Worm (Caenorhabditis elegans) whole organism, L1 larva: ENCODE measurements around the gene spp-4.

Source experiments
- C34B4.2 ChIP-seq: sonication (generic microtip); optimal IDR thresholded peaks from 2 replicates; lab custom pipeline; 2017; ENCODE audit warnings: mild to moderate bottlenecking, missing genetic modification characterization, missing compliant biosample characterization
- aha-1 ChIP-seq: fragments of 150-350 bp; optimal IDR thresholded peaks from 2 replicates; lab custom pipeline; 2014; ENCODE audit warnings: missing biosample characterization, missing genetic modification characterization
- ama-1 ChIP-seq: fragments of 150-350 bp; optimal IDR thresholded peaks from 2 replicates; lab custom pipeline; 2014
- blmp-1 ChIP-seq: fragments of 150-350 bp; optimal IDR thresholded peaks from 2 replicates; lab custom pipeline; 2014; ENCODE audit warnings: missing biosample characterization, missing genetic modification characterization
- ceh-8 ChIP-seq: fragments of 200-800 bp; sonication (Bioruptor generic); optimal IDR thresholded peaks from 2 replicates; lab custom pipeline; 2018; ENCODE audit warnings: mild to moderate bottlenecking, missing genetic modification characterization, moderate library complexity, missing compliant biosample characterization
- ceh-82 ChIP-seq, 3 experiments: fragments of 150-350 bp in 1 of 3; sonication (generic microtip) in 2 of 3; optimal IDR thresholded peaks; 2 replicates each; lab custom pipeline; 2014 to 2017; ENCODE audit warnings: missing biosample characterization in 3 of 3, missing genetic modification characterization in 3 of 3
- ces-1 ChIP-seq: fragments of 150-350 bp; optimal IDR thresholded peaks from 2 replicates; lab custom pipeline; 2014; ENCODE audit warnings: missing biosample characterization, missing genetic modification reagents, missing genetic modification characterization
- dpl-1 ChIP-seq, 3 experiments: fragments of 150-350 bp in 2 of 3; sonication (generic microtip) in 1 of 3; optimal IDR thresholded peaks; 2 replicates each; lab custom pipeline; 2014 to 2017; ENCODE audit warnings: missing biosample characterization in 3 of 3, missing genetic modification characterization in 3 of 3, missing genetic modification reagents in 3 of 3
- elt-3 ChIP-seq, 6 experiments: fragments of 150-350 bp in 1 of 6; sonication (generic microtip); optimal IDR thresholded peaks; 2 replicates each; lab custom pipeline; 2017 to 2018; ENCODE audit warnings: missing biosample characterization in 6 of 6, missing genetic modification characterization in 6 of 6, inconsistent platforms in 1 of 6
- ets-5 ChIP-seq: fragments of 200-800 bp; sonication (Bioruptor generic); IDR thresholded peaks from 2 replicates; pipeline ENCODE4 v1.3.6; 2022; ENCODE audit warnings: missing genetic modification characterization, missing compliant biosample characterization
- fkh-8 ChIP-seq: sonication (generic microtip); optimal IDR thresholded peaks from 2 replicates; lab custom pipeline; 2016; ENCODE audit warnings: mild to moderate bottlenecking, missing genetic modification characterization, missing compliant biosample characterization
- fos-1 ChIP-seq: fragments of 150-350 bp; optimal IDR thresholded peaks from 2 replicates; lab custom pipeline; 2014; ENCODE audit warnings: missing biosample characterization, missing genetic modification characterization
- grh-1 ChIP-seq: fragments of 200-800 bp; sonication (Bioruptor generic); IDR thresholded peaks from 2 replicates; pipeline ENCODE4 v1.3.6; 2022; ENCODE audit warnings: missing genetic modification reagents, missing genetic modification characterization, missing compliant biosample characterization
- irx-1 ChIP-seq: sonication (generic microtip); optimal IDR thresholded peaks from 2 replicates; lab custom pipeline; 2016; ENCODE audit warnings: missing genetic modification characterization, missing compliant biosample characterization
- jun-1 ChIP-seq: fragments of 150-350 bp; optimal IDR thresholded peaks from 2 replicates; lab custom pipeline; 2014; ENCODE audit warnings: missing biosample characterization, missing genetic modification reagents, missing genetic modification characterization
- lin-14 ChIP-seq: fragments of 200-800 bp; sonication (Bioruptor generic); optimal IDR thresholded peaks from 2 replicates; lab custom pipeline; 2018; ENCODE audit warnings: mild to moderate bottlenecking, missing genetic modification characterization, moderate library complexity, missing compliant biosample characterization
- lin-15B ChIP-seq: fragments of 150-350 bp; sonication (generic microtip); optimal IDR thresholded peaks from 3 replicates; lab custom pipeline; 2014; ENCODE audit warnings: missing biosample characterization, missing genetic modification characterization
- lin-35 ChIP-seq, 2 experiments: fragments of 150-350 bp; optimal IDR thresholded peaks; 2 replicates each; lab custom pipeline; 2014; ENCODE audit warnings: missing biosample characterization in 2 of 2, missing genetic modification characterization in 2 of 2, missing genetic modification reagents in 2 of 2
- nhr-11 ChIP-seq: fragments of 150-350 bp; optimal IDR thresholded peaks from 2 replicates; lab custom pipeline; 2014; ENCODE audit warnings: missing biosample characterization, missing genetic modification characterization
- nhr-237 ChIP-seq: fragments of 150-350 bp; optimal IDR thresholded peaks from 2 replicates; lab custom pipeline; 2014; ENCODE audit warnings: missing biosample characterization, missing genetic modification characterization
- nhr-47 ChIP-seq: sonication (generic microtip); optimal IDR thresholded peaks from 2 replicates; lab custom pipeline; 2016; ENCODE audit warnings: mild to moderate bottlenecking, missing genetic modification characterization, moderate library complexity, missing compliant biosample characterization
- nhr-71 ChIP-seq: sonication (generic microtip); optimal IDR thresholded peaks from 2 replicates; lab custom pipeline; 2016; ENCODE audit warnings: mild to moderate bottlenecking, missing genetic modification characterization, moderate library complexity, missing compliant biosample characterization
- nhr-84 ChIP-seq: sonication (generic microtip); optimal IDR thresholded peaks from 2 replicates; lab custom pipeline; 2017; ENCODE audit warnings: missing biosample characterization, missing genetic modification characterization
- nhr-85 ChIP-seq: sonication (generic microtip); peaks from one replicate; lab custom pipeline; 2016; ENCODE audit warnings: missing genetic modification characterization, inconsistent platforms, missing compliant biosample characterization
- skn-1 ChIP-seq: fragments of 150-350 bp; optimal IDR thresholded peaks from 2 replicates; lab custom pipeline; 2014; ENCODE audit warnings: missing biosample characterization, missing genetic modification characterization
- snpc-4 ChIP-seq: fragments of 150-350 bp; optimal IDR thresholded peaks from 2 replicates; lab custom pipeline; 2014; ENCODE audit warnings: missing biosample characterization, missing genetic modification characterization
- snu-23 ChIP-seq: sonication (generic microtip); optimal IDR thresholded peaks from 2 replicates; lab custom pipeline; 2016; ENCODE audit warnings: missing genetic modification characterization, missing compliant biosample characterization
- sox-4 ChIP-seq: sonication (generic microtip); optimal IDR thresholded peaks from 2 replicates; lab custom pipeline; 2016; ENCODE audit warnings: missing genetic modification characterization, missing compliant biosample characterization
- sptf-1 ChIP-seq: fragments of 150-350 bp; optimal IDR thresholded peaks from 2 replicates; lab custom pipeline; 2014; ENCODE audit warnings: missing biosample characterization, missing genetic modification characterization
- swsn-7 ChIP-seq: sonication (generic microtip); optimal IDR thresholded peaks from 2 replicates; lab custom pipeline; 2016; ENCODE audit warnings: missing genetic modification characterization, missing compliant biosample characterization
- tlp-1 ChIP-seq: fragments of 150-350 bp; optimal IDR thresholded peaks from 2 replicates; lab custom pipeline; 2014; ENCODE audit warnings: missing biosample characterization, missing genetic modification characterization
- unc-86 ChIP-seq: sonication (generic microtip); optimal IDR thresholded peaks from 2 replicates; lab custom pipeline; 2016; ENCODE audit warnings: missing genetic modification characterization, missing compliant biosample characterization

spp-4 gene

DNA sequence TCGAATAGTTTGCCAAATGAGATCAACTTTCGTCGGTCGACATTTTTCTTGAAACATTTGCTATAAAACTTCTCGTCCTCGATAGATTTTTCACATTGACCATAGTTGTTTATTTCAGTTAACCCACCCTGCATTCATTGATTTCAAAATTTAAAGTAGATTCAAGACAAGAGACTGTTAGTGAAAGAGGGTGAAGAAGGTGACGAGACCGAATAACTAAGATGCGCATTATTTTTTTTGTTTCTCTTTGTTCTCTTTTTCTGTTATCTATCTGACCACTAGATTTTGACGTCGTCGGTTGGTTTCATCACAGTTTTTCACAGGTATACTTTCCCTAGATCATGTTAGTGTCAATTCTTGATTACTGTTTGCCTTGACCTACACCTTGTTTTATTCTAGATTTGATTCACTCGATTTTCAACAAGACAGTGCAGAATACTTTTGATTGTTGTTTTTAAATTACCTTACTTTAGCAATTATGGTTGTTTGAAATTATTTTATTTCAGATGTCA lies 12.2 kb upstream of the spp-4 start, which contains the start of gene ttr-30:
Gene ttr-30 (plus strand): TSS at position 265 of the 512 bp plus-strand sequence.
- TF ChIP-seq sox-4 (tag; lab: Kevin White, UChicago): no peak
- no peak for TF ChIP-seq snpc-4 (tag; lab: Kevin White, UChicago)
- TF ChIP-seq unc-86 (tag; lab: Kevin White, UChicago): no peak
- no peak for TF ChIP-seq irx-1 (tag; lab: Kevin White, UChicago)
- no peak for TF ChIP-seq nhr-84
- no peak for TF ChIP-seq ets-5 (GFP tag; lab: Robert Waterston, UW)
- no peak for TF ChIP-seq fos-1 (tag; lab: Kevin White, UChicago)
- no peak for TF ChIP-seq ceh-82 (tag; optimal IDR thresholded peaks at IDR 0.05; lab: Kevin White, UChicago)
- peak in 1 of 6 experiments; percentile 64 for TF ChIP-seq elt-3 (tag; optimal IDR thresholded peaks at IDR 0.05; lab: Kevin White, UChicago)
- TF ChIP-seq sptf-1 (tag; lab: Kevin White, UChicago): no peak
- TF ChIP-seq lin-14 (GFP tag; lab: Kevin White, UChicago): peak; percentile 6
- TF ChIP-seq nhr-85 (tag; lab: Kevin White, UChicago): peak; percentile 58
- no peak for TF ChIP-seq nhr-237 (tag; lab: Kevin White, UChicago)
- TF ChIP-seq blmp-1 (tag; lab: Kevin White, UChicago): peak; percentile 34
- no peak for TF ChIP-seq grh-1 (GFP tag; lab: Robert Waterston, UW)
- TF ChIP-seq C34B4.2 (tag; lab: Kevin White, UChicago): no peak
- TF ChIP-seq aha-1 (tag; lab: Kevin White, UChicago): no peak
- no peak for TF ChIP-seq ama-1 (lab: Kevin White, UChicago)
- TF ChIP-seq, all 84 proteins: peak for 4

- TF ChIP-seq skn-1 (tag; lab: Kevin White, UChicago): peak; percentile 24
- TF ChIP-seq lin-14 (GFP tag; lab: Kevin White, UChicago): peak; percentile 35
- no peak for TF ChIP-seq ces-1
- peak in 1 of 2 experiments; percentile 19 for TF ChIP-seq lin-35 (GFP tag; optimal IDR thresholded peaks at IDR 0.05; lab: Kevin White, UChicago)
- peak; percentile 0 for TF ChIP-seq nhr-71
- peak; percentile 72 for TF ChIP-seq nhr-85 (tag; lab: Kevin White, UChicago)
- peak in 2 of 6 experiments; percentile 9 to 64 for TF ChIP-seq elt-3 (tag; optimal IDR thresholded peaks at IDR 0.05; lab: Kevin White, UChicago)
- peak; percentile 19 for TF ChIP-seq snu-23 (GFP tag; lab: Kevin White, UChicago)
- peak; percentile 88 for TF ChIP-seq blmp-1 (tag; lab: Kevin White, UChicago)
- TF ChIP-seq nhr-11: no peak
- TF ChIP-seq dpl-1 (GFP tag; optimal IDR thresholded peaks at IDR 0.05; lab: Kevin White, UChicago): no peak
- TF ChIP-seq, all 84 proteins: peak for 8
Observed at ce11 chrX:7329601-7330000, 11.0 kb upstream of the spp-4 start, which contains the start of gene ttr-59. Gene ttr-59 (plus strand): TSS chrX:7329818.

- TF ChIP-seq jun-1 (tag; lab: Kevin White, UChicago) (no peak), ceh-82 (tag; optimal IDR thresholded peaks at IDR 0.05; lab: Kevin White, UChicago) (peak in 1 of 3 experiments; percentile 4), tlp-1 (tag; lab: Kevin White, UChicago) (no peak), ces-1 (no peak), swsn-7 (no peak), lin-14 (GFP tag; lab: Kevin White, UChicago) (peak; percentile 54), ceh-8 (GFP tag; lab: Kevin White, UChicago) (no peak)
Observed at ce11 chrX:7328065-7328564, 9.6 kb upstream of the spp-4 start.

DNA sequence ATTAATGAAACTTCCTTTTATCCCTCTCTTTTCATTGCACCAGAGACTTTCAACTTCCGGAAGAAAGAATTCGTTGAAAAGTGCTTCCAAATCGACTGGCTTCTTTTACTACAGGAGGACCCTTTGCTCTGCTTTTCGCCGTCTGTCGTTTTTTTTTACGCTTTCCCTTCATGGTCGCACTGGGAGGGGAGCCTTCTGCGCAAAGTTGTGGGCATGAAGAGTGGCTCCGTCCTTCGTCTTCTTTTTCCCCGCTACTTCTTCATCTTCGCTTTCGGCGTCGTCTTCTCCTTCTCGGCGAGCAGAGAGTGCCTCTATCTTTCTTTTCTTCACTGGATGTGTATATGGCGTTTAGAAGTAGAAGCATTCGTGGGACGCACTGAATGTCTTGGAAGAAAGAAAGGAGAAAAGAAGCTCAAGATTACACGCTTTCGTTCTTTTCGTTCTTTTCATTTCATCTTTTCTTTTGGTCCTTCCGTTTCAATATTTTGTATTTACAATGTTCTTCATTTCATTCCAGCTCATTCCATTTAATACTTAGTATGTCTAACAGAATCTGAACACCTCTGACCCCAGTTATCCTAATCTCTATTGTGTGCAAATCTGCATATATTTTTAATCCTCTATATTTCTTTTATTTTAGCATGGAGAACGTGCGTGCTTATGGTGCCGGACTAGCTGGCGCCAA lies 8.6 kb upstream of the spp-4 start, which contains the start of gene sng-1:
Gene sng-1 (plus strand): TSS at position 635 of the 685 bp plus-strand sequence.
- TF ChIP-seq nhr-47 (tag; lab: Kevin White, UChicago) (peak; percentile 1), lin-35 (GFP tag; optimal IDR thresholded peaks at IDR 0.05; lab: Kevin White, UChicago) (no peak), lin-14 (GFP tag; lab: Kevin White, UChicago) (peak; percentile 72), fkh-8 (tag; lab: Kevin White, UChicago) (peak; percentile 22), nhr-71 (peak; percentile 20), lin-15B (tag; lab: Kevin White, UChicago) (no peak), ceh-82 (tag; optimal IDR thresholded peaks at IDR 0.05; lab: Kevin White, UChicago) (peak in 1 of 3 experiments; percentile 33), unc-86 (tag; lab: Kevin White, UChicago) (peak; percentile 12)
